Worm (Caenorhabditis elegans) whole organism, late embryonic: ENCODE results near the gene nhr-277.

ENCODE experiments used
- C38D4.7 ChIP-seq: fragments of 200-800 bp; sonication (Bioruptor generic); optimal IDR thresholded peaks from 2 replicates; lab custom pipeline; 2018; ENCODE audit warnings: mild to moderate bottlenecking, missing genetic modification characterization, moderate library complexity, missing compliant biosample characterization
- K02D7.2 ChIP-seq: sonication (generic microtip); optimal IDR thresholded peaks from 2 replicates; lab custom pipeline; 2017; ENCODE audit warnings: mild to moderate bottlenecking, missing genetic modification characterization, missing compliant biosample characterization
- K09A11.1 ChIP-seq: sonication (generic microtip); optimal IDR thresholded peaks from 2 replicates; lab custom pipeline; 2017; ENCODE audit warnings: antibody characterized with exemption, mild to moderate bottlenecking, missing genetic modification characterization, missing compliant biosample characterization; ENCODE audit not compliant: insufficient read depth
- T23F11.4 ChIP-seq: fragments of 200-800 bp; sonication (Bioruptor generic); optimal IDR thresholded peaks from 2 replicates; lab custom pipeline; 2018; ENCODE audit warnings: mild to moderate bottlenecking, missing genetic modification characterization, missing compliant biosample characterization
- Y22D7AL.16 ChIP-seq: sonication (generic microtip); optimal IDR thresholded peaks from 2 replicates; lab custom pipeline; 2016; ENCODE audit warnings: missing genetic modification characterization, missing compliant biosample characterization
- ceh-24 ChIP-seq: sonication (generic microtip); optimal IDR thresholded peaks from 2 replicates; lab custom pipeline; 2016; ENCODE audit warnings: mild to moderate bottlenecking, missing genetic modification characterization, missing compliant biosample characterization
- ceh-30 ChIP-seq: fragments of 150-350 bp; optimal IDR thresholded peaks from 2 replicates; lab custom pipeline; 2014; ENCODE audit warnings: missing biosample characterization, missing genetic modification characterization
- ceh-48 ChIP-seq: sonication (generic microtip); optimal IDR thresholded peaks from 2 replicates; lab custom pipeline; 2016; ENCODE audit warnings: missing genetic modification characterization, inconsistent platforms, missing compliant biosample characterization
- ceh-6 ChIP-seq: fragments of 200-800 bp; sonication (Bioruptor generic); optimal IDR thresholded peaks from 2 replicates; lab custom pipeline; 2018; ENCODE audit warnings: mild to moderate bottlenecking, missing genetic modification characterization, missing compliant biosample characterization
- ceh-9 ChIP-seq: sonication (generic microtip); optimal IDR thresholded peaks from 2 replicates; lab custom pipeline; 2016; ENCODE audit warnings: mild to moderate bottlenecking, missing genetic modification characterization, inconsistent platforms, missing compliant biosample characterization
- dmd-4 ChIP-seq: sonication (generic microtip); optimal IDR thresholded peaks from 2 replicates; lab custom pipeline; 2016; ENCODE audit warnings: borderline replicate concordance, missing genetic modification characterization, missing compliant biosample characterization
- dve-1 ChIP-seq: sonication (generic microtip); optimal IDR thresholded peaks from 2 replicates; lab custom pipeline; 2017; ENCODE audit warnings: antibody characterized with exemption, mild to moderate bottlenecking, missing genetic modification characterization, missing compliant biosample characterization
- elt-4 ChIP-seq: sonication (generic microtip); optimal IDR thresholded peaks from 2 replicates; lab custom pipeline; 2016; ENCODE audit warnings: missing genetic modification characterization, missing compliant biosample characterization
- ets-4 ChIP-seq: sonication (generic microtip); optimal IDR thresholded peaks from 2 replicates; lab custom pipeline; 2016; ENCODE audit warnings: missing genetic modification characterization, missing compliant biosample characterization
- eyg-1 ChIP-seq: sonication (generic microtip); optimal IDR thresholded peaks from 2 replicates; lab custom pipeline; 2016; ENCODE audit warnings: missing genotype, missing genetic modification characterization, missing compliant biosample characterization
- fax-1 ChIP-seq: sonication (generic microtip); optimal IDR thresholded peaks from 2 replicates; lab custom pipeline; 2016; ENCODE audit warnings: missing genotype, missing genetic modification characterization, missing compliant biosample characterization
- fkh-6 ChIP-seq: sonication (generic microtip); optimal IDR thresholded peaks from 2 replicates; lab custom pipeline; 2016; ENCODE audit warnings: missing genetic modification characterization, missing compliant biosample characterization
- hlh-15 ChIP-seq: sonication (generic microtip); optimal IDR thresholded peaks from 2 replicates; lab custom pipeline; 2016; ENCODE audit warnings: missing genetic modification characterization, missing compliant biosample characterization
- hlh-6 ChIP-seq: sonication (generic microtip); optimal IDR thresholded peaks from 2 replicates; lab custom pipeline; 2016; ENCODE audit warnings: missing genotype, missing genetic modification characterization, missing compliant biosample characterization
- lim-6 ChIP-seq: sonication (generic microtip); optimal IDR thresholded peaks from 2 replicates; lab custom pipeline; 2016; ENCODE audit warnings: missing genetic modification characterization, missing compliant biosample characterization
- mec-3 ChIP-seq: sonication (generic microtip); optimal IDR thresholded peaks from 2 replicates; lab custom pipeline; 2016; ENCODE audit warnings: borderline replicate concordance, missing genetic modification characterization, missing compliant biosample characterization
- nfya-1 ChIP-seq: sonication (generic microtip); optimal IDR thresholded peaks from 2 replicates; lab custom pipeline; 2017; ENCODE audit warnings: missing genetic modification characterization, mild to moderate bottlenecking, missing compliant biosample characterization, antibody characterized with exemption, moderate library complexity
- npax-4 ChIP-seq: sonication (generic microtip); optimal IDR thresholded peaks from 2 replicates; lab custom pipeline; 2016; ENCODE audit warnings: missing genetic modification characterization, missing compliant biosample characterization
- pat-9 ChIP-seq: fragments of 200-800 bp; sonication (Bioruptor generic); optimal IDR thresholded peaks from 2 replicates; lab custom pipeline; 2018; ENCODE audit warnings: mild to moderate bottlenecking, missing genetic modification characterization, moderate library complexity, missing compliant biosample characterization
- pha-2 ChIP-seq: sonication (generic microtip); optimal IDR thresholded peaks from 2 replicates; lab custom pipeline; 2017; ENCODE audit warnings: mild to moderate bottlenecking, missing genetic modification characterization, missing compliant biosample characterization
- pha-4 ChIP-seq: fragments of 150-350 bp; optimal IDR thresholded peaks from 2 replicates; lab custom pipeline; 2018; ENCODE audit warnings: missing biosample characterization, missing genetic modification reagents, missing genetic modification characterization
- pqm-1 ChIP-seq: sonication (generic microtip); optimal IDR thresholded peaks from 2 replicates; lab custom pipeline; 2016; ENCODE audit warnings: missing genetic modification characterization, missing compliant biosample characterization
- rnt-1 ChIP-seq: sonication (generic microtip); optimal IDR thresholded peaks from 2 replicates; lab custom pipeline; 2016; ENCODE audit warnings: missing genetic modification characterization, missing compliant biosample characterization
- sox-2 ChIP-seq: fragments of 200-800 bp; sonication (Bioruptor generic); IDR thresholded peaks from 2 replicates; pipeline ENCODE4 v1.3.6; 2022; ENCODE audit warnings: missing genetic modification reagents, missing genetic modification characterization, missing compliant biosample characterization
- sox-4 ChIP-seq: sonication (generic microtip); optimal IDR thresholded peaks from 2 replicates; lab custom pipeline; 2017; ENCODE audit warnings: mild to moderate bottlenecking, missing genetic modification characterization, inconsistent platforms, missing compliant biosample characterization
- syd-9 ChIP-seq: sonication (generic microtip); optimal IDR thresholded peaks from 2 replicates; lab custom pipeline; 2016; ENCODE audit warnings: mild to moderate bottlenecking, missing genetic modification characterization, moderate library complexity, missing compliant biosample characterization
- tbx-2 ChIP-seq: sonication (generic microtip); optimal IDR thresholded peaks from 2 replicates; lab custom pipeline; 2016; ENCODE audit warnings: missing genetic modification characterization, missing compliant biosample characterization
- ttx-3 ChIP-seq: sonication (generic microtip); optimal IDR thresholded peaks from 2 replicates; lab custom pipeline; 2016; ENCODE audit warnings: missing genetic modification reagents, missing genetic modification characterization, missing compliant biosample characterization
- unc-3 ChIP-seq, 2 experiments: fragments of 200-800 bp in 1 of 2; sonication (Bioruptor generic) in 1 of 2; sonication (generic microtip) in 1 of 2; conservative IDR thresholded peaks in 1 of 2; optimal IDR thresholded peaks in 1 of 2; 2 replicates each; pipeline versions ENCODE4 v1.3.6 to Lab custom; 2016 to 2022; ENCODE audit warnings: missing compliant biosample characterization in 2 of 2, missing genetic modification characterization in 2 of 2, missing genetic modification reagents in 1 of 2
- unc-86 ChIP-seq: sonication (generic microtip); optimal IDR thresholded peaks from 2 replicates; lab custom pipeline; 2016; ENCODE audit warnings: missing genetic modification characterization, missing compliant biosample characterization
- zip-5 ChIP-seq: sonication (generic microtip); optimal IDR thresholded peaks from 2 replicates; lab custom pipeline; 2016; ENCODE audit warnings: missing genetic modification characterization, missing compliant biosample characterization

The nhr-277 gene

ce11 chrIV:2762380-2762779 is 19.6 kb downstream of the nhr-277 start, which contains the start of gene Y54G2A.77:
Gene Y54G2A.77 (plus strand): TSS chrIV:2762680.
- TF ChIP-seq nfya-1 (no peak), pat-9 (tag; lab: Kevin White, UChicago) (no peak), hlh-6 (no peak), ceh-6 (GFP tag; lab: Kevin White, UChicago) (no peak), elt-4 (tag; lab: Kevin White, UChicago) (no peak), unc-3 (GFP tag; conservative IDR thresholded peaks at IDR 0.05; lab: Robert Waterston, UW) (no peak), unc-3 (tag; optimal IDR thresholded peaks at IDR 0.05; lab: Kevin White, UChicago) (no peak), T23F11.4 (GFP tag; lab: Kevin White, UChicago) (no peak), npax-4 (tag; lab: Kevin White, UChicago) (no peak), eyg-1 (tag; lab: Kevin White, UChicago) (no peak), dmd-4 (tag; lab: Kevin White, UChicago) (no peak), Y22D7AL.16 (no peak), ets-4 (tag; lab: Kevin White, UChicago) (no peak), ceh-48 (no peak)

DNA sequence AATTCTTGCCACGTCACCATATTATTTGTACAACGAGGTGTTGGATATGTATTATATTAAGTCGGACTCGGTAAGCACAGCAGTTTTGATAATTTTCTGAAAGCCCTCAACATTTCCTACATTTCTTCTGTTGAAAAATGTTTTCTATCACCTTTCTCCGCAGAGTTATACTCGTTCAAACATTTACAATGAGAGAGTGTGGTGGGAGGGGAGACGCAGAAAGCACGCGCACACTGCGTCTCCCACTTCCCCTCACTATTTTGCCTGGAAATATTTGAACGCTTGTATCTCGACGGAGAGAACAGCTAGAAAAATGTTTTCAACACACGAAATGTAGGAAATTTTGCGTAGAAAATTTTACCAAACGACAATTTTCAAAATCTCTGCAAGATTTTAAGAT is 21.4 kb downstream of the nhr-277 start:
- TF ChIP-seq tbx-2 (tag; lab: Kevin White, UChicago) (no peak), ceh-24 (tag; lab: Kevin White, UChicago) (no peak), pqm-1 (tag; lab: Kevin White, UChicago) (no peak), sox-2 (no peak), npax-4 (tag; lab: Kevin White, UChicago) (no peak), unc-3 (GFP tag; conservative IDR thresholded peaks at IDR 0.05; lab: Robert Waterston, UW) (no peak), unc-3 (tag; optimal IDR thresholded peaks at IDR 0.05; lab: Kevin White, UChicago) (no peak), ceh-9 (no peak), hlh-15 (tag; lab: Kevin White, UChicago) (no peak), fkh-6 (tag; lab: Kevin White, UChicago) (no peak)

DNA sequence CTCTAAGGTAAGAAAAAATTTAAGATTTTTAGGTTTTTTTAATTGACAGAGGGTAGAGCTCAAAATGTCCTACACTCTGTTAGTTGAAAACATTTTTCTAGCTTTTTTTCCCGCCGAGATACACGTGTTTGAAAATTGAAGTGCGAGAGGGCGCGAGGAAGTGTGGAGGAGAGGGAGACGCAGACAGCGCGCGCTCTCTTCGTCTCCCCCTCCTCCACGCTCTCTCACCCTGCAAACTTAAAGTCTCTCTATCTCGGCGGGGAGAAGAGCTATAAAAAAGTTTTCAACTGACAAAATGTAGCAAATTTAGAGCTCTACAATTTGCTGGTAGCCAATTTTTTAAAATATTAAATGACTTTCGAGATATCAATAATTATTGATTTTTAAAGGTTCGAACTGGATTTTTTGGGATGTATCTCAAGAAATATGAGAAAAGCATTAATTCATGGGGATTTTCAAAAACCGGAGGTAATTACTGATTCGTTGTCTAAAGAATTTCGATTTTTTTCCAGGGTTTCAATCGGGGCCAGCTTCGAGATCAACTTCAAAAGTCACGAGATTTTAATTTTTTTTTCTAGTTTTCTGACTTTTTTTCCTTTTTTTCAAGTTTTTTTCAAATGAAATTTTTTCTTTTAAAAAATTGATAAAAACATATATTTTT is 22.4 kb downstream of the nhr-277 start:
- TF ChIP-seq ceh-9 (no peak), lim-6 (tag; lab: Kevin White, UChicago) (no peak), rnt-1 (tag; lab: Kevin White, UChicago) (no peak), mec-3 (tag; lab: Kevin White, UChicago) (no peak), zip-5 (tag; lab: Kevin White, UChicago) (no peak), ttx-3 (no peak), T23F11.4 (GFP tag; lab: Kevin White, UChicago) (no peak), Y22D7AL.16 (no peak), K09A11.1 (tag; lab: Kevin White, UChicago) (no peak), ceh-30 (tag; lab: Kevin White, UChicago) (no peak), fax-1 (tag; lab: Kevin White, UChicago) (no peak), sox-4 (no peak), K02D7.2 (tag; lab: Kevin White, UChicago) (no peak), syd-9 (tag; lab: Kevin White, UChicago) (no peak)

DNA sequence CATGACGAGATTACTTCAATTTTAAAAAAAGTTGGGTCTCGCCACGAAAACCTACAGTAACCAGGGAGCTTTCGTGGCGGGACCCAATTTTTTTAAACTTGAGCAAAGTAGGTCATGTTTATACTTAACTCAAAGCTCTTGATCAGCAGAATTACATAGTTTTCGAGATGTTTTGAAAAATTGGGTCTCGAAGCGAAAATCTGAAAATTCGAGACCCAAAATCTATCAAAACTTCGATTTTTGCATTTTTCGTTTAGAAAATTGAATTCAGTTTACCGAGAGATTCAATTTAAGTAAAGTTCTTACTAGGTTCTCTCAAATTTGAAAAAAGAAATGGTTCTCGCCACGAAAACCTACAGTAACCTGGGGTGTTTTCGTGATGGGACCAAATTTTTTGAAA is 27.3 kb downstream of the nhr-277 start:
- no peak for TF ChIP-seq unc-86
- TF ChIP-seq pha-4 (tag; lab: Kevin White, UChicago), result no peak
- no peak for TF ChIP-seq npax-4 (tag; lab: Kevin White, UChicago)
- no peak for TF ChIP-seq K09A11.1 (tag; lab: Kevin White, UChicago)
- TF ChIP-seq C38D4.7 (GFP tag; lab: Kevin White, UChicago), result no peak
- no peak for TF ChIP-seq T23F11.4 (GFP tag; lab: Kevin White, UChicago)
- no peak for TF ChIP-seq ttx-3
- TF ChIP-seq pha-2 (tag; lab: Kevin White, UChicago), result no peak
- TF ChIP-seq mec-3 (tag; lab: Kevin White, UChicago), result no peak
- TF ChIP-seq unc-3 (GFP tag; conservative IDR thresholded peaks at IDR 0.05; lab: Robert Waterston, UW), result no peak
- no peak for TF ChIP-seq unc-3 (tag; optimal IDR thresholded peaks at IDR 0.05; lab: Kevin White, UChicago)
- TF ChIP-seq hlh-15 (tag; lab: Kevin White, UChicago), result no peak
- no peak for TF ChIP-seq dve-1 (tag; lab: Kevin White, UChicago)
- TF ChIP-seq, all 69 proteins: peak for 0
